Fruit fly (Drosophila melanogaster) whole organism, pupa: ENCODE data around the gene mRpL23.

ENCODE experiments used
- CG12605 ChIP-seq: fragments of 200-800 bp; sonication (Bioruptor generic); IDR thresholded peaks from 2 replicates; pipeline ENCODE4 v1.3.6; 2022; ENCODE audit warnings: missing biosample characterization, missing genetic modification characterization
- CG14655 ChIP-seq: fragments of 200-800 bp; sonication (Bioruptor generic); optimal IDR thresholded peaks from 3 replicates; lab custom pipeline; 2017; ENCODE audit warnings: mild to moderate bottlenecking, missing biosample characterization, missing genetic modification reagents, missing genetic modification characterization
- CG15710 ChIP-seq: fragments of 200-800 bp; sonication (Bioruptor generic); optimal IDR thresholded peaks from 2 replicates; lab custom pipeline; 2018; ENCODE audit warnings: missing biosample characterization, mild to moderate bottlenecking, missing genetic modification characterization, moderate library complexity
- CG34367 ChIP-seq: fragments of 200-800 bp; sonication (Bioruptor generic); optimal IDR thresholded peaks from 2 replicates; lab custom pipeline; 2018; ENCODE audit warnings: missing biosample characterization, mild to moderate bottlenecking, missing genetic modification characterization
- Pif1B ChIP-seq: fragments of 200-800 bp; sonication (Bioruptor generic); optimal IDR thresholded peaks from 3 replicates; lab custom pipeline; 2016; ENCODE audit warnings: missing biosample characterization, missing genetic modification characterization

DNA sequence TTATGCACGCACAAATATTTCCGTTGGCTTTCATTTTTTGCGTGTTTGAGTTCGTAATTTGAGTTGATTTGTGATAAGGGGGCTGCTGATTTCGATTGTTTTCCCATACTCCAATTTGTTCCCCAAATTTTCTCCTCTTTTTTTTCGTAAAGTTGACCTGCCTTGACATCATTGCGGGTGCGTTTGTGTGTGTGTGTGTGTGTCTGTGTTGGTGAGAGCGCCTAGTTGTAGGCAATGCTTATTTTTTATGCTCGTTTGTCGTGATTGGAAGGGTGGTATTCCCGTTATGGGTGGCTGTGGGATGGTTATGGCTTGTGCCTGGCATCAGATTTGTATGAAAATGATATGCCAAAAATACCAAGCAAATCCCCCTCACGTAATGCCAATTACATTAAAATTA is 48.2 kb downstream of the mRpL23 start:
- no peak for TF ChIP-seq CG12605 (GFP tag; lab: Robert Waterston, UW)
- no peak for TF ChIP-seq Pif1B
- no peak for TF ChIP-seq CG34367 (tag; lab: Kevin White, UChicago)
- TF ChIP-seq CG14655 (GFP tag; lab: Kevin White, UChicago): no peak
- no peak for TF ChIP-seq CG15710
